Worm (Caenorhabditis elegans) whole organism, L2 larva: ENCODE data around the gene srlf-19.

Experiments
- C34F6.9 ChIP-seq: fragments of 150-350 bp; optimal IDR thresholded peaks from 2 replicates; lab custom pipeline; 2014; ENCODE audit warnings: missing biosample characterization, missing genetic modification characterization
- F13H6.1 ChIP-seq: sonication (generic microtip); optimal IDR thresholded peaks from 2 replicates; lab custom pipeline; 2016; ENCODE audit warnings: missing genetic modification characterization, missing compliant biosample characterization
- R02D3.7 ChIP-seq: fragments of 150-350 bp; optimal IDR thresholded peaks from 2 replicates; lab custom pipeline; 2014; ENCODE audit warnings: missing biosample characterization, missing genetic modification characterization
- ZK546.5 ChIP-seq: sonication (generic microtip); optimal IDR thresholded peaks from 2 replicates; lab custom pipeline; 2017; ENCODE audit warnings: missing biosample characterization, missing genetic modification characterization
- aly-2 ChIP-seq: fragments of 150-350 bp; optimal IDR thresholded peaks from 2 replicates; lab custom pipeline; 2014; ENCODE audit warnings: missing biosample characterization, missing genetic modification characterization
- blmp-1 ChIP-seq: sonication (generic microtip); optimal IDR thresholded peaks from 2 replicates; lab custom pipeline; 2017; ENCODE audit warnings: missing genetic modification characterization, mild to moderate bottlenecking, missing compliant biosample characterization, antibody characterized with exemption, moderate library complexity; ENCODE audit not compliant: insufficient read depth
- ceh-16 ChIP-seq: fragments of 150-350 bp; optimal IDR thresholded peaks from 2 replicates; lab custom pipeline; 2014; ENCODE audit warnings: missing biosample characterization, missing genetic modification characterization
- ceh-82 ChIP-seq: fragments of 150-350 bp; optimal IDR thresholded peaks from 2 replicates; lab custom pipeline; 2014; ENCODE audit warnings: missing biosample characterization, missing genetic modification characterization
- crh-2 ChIP-seq: sonication (generic microtip); optimal IDR thresholded peaks from 2 replicates; lab custom pipeline; 2017; ENCODE audit warnings: missing biosample characterization, missing genetic modification characterization
- dmd-4 ChIP-seq: sonication (generic microtip); optimal IDR thresholded peaks from 2 replicates; lab custom pipeline; 2017; ENCODE audit warnings: missing biosample characterization, missing genetic modification characterization
- egl-27 ChIP-seq: sonication (generic microtip); optimal IDR thresholded peaks from 3 replicates; lab custom pipeline; 2017; ENCODE audit warnings: missing biosample characterization, missing genetic modification reagents, missing genetic modification characterization
- elt-1 ChIP-seq: fragments of 150-350 bp; optimal IDR thresholded peaks from 2 replicates; lab custom pipeline; 2014; ENCODE audit warnings: missing biosample characterization, missing genetic modification characterization
- elt-3 ChIP-seq: sonication (generic microtip); optimal IDR thresholded peaks from 2 replicates; lab custom pipeline; 2017; ENCODE audit warnings: missing biosample characterization, missing genetic modification characterization
- fos-1 ChIP-seq: fragments of 150-350 bp; optimal IDR thresholded peaks from 2 replicates; lab custom pipeline; 2014; ENCODE audit warnings: missing biosample characterization, missing genetic modification characterization
- gmeb-1 ChIP-seq: fragments of 150-350 bp; optimal IDR thresholded peaks from 2 replicates; lab custom pipeline; 2014; ENCODE audit warnings: missing biosample characterization, missing genetic modification characterization
- lin-11 ChIP-seq: fragments of 150-350 bp; sonication (generic microtip); optimal IDR thresholded peaks from 2 replicates; lab custom pipeline; 2014; ENCODE audit warnings: missing biosample characterization, missing genetic modification characterization, inconsistent platforms, mixed read lengths
- lin-13 ChIP-seq: fragments of 150-350 bp; optimal IDR thresholded peaks from 2 replicates; lab custom pipeline; 2014; ENCODE audit warnings: missing biosample characterization, missing genetic modification reagents, missing genetic modification characterization
- lin-39 ChIP-seq: fragments of 150-350 bp; optimal IDR thresholded peaks from 2 replicates; lab custom pipeline; 2014; ENCODE audit warnings: missing biosample characterization, missing genetic modification reagents, missing genetic modification characterization
- lsy-2 ChIP-seq, 2 experiments: fragments of 150-350 bp in 1 of 2; sonication (generic microtip) in 1 of 2; optimal IDR thresholded peaks; 2 replicates each; lab custom pipeline; 2014 to 2017; ENCODE audit warnings: missing biosample characterization in 2 of 2, missing genetic modification characterization in 2 of 2
- mbf-1 ChIP-seq: sonication (generic microtip); optimal IDR thresholded peaks from 2 replicates; lab custom pipeline; 2017; ENCODE audit warnings: missing biosample characterization, missing genetic modification characterization
- nhr-23 ChIP-seq: fragments of 150-350 bp; optimal IDR thresholded peaks from 2 replicates; lab custom pipeline; 2014; ENCODE audit warnings: missing biosample characterization, missing genetic modification reagents, missing genetic modification characterization
- nhr-237 ChIP-seq: fragments of 150-350 bp; optimal IDR thresholded peaks from 2 replicates; lab custom pipeline; 2014; ENCODE audit warnings: missing biosample characterization, missing genetic modification characterization
- nhr-25 ChIP-seq: fragments of 150-350 bp; sonication (generic microtip); optimal IDR thresholded peaks from 3 replicates; lab custom pipeline; 2014; ENCODE audit warnings: missing biosample characterization, missing genetic modification characterization
- nhr-6 ChIP-seq: fragments of 150-350 bp; optimal IDR thresholded peaks from 2 replicates; lab custom pipeline; 2014; ENCODE audit warnings: missing biosample characterization, missing genetic modification characterization
- peb-1 ChIP-seq: fragments of 150-350 bp; optimal IDR thresholded peaks from 2 replicates; lab custom pipeline; 2014; ENCODE audit warnings: missing biosample characterization, missing genetic modification characterization
- sem-4 ChIP-seq: fragments of 150-350 bp; optimal IDR thresholded peaks from 2 replicates; lab custom pipeline; 2014; ENCODE audit warnings: missing biosample characterization, missing genetic modification reagents, missing genetic modification characterization
- sma-3 ChIP-seq: sonication (generic microtip); optimal IDR thresholded peaks from 2 replicates; lab custom pipeline; 2016; ENCODE audit warnings: missing genetic modification reagents, missing genetic modification characterization, missing compliant biosample characterization
- sma-9 ChIP-seq, 2 experiments: fragments of 150-350 bp in 1 of 2; sonication (generic microtip) in 1 of 2; optimal IDR thresholded peaks; 2 replicates each; lab custom pipeline; 2014 to 2016; ENCODE audit warnings: missing genetic modification characterization in 2 of 2, mild to moderate bottlenecking in 1 of 2, missing biosample characterization in 1 of 2, missing compliant biosample characterization in 1 of 2, missing genetic modification reagents in 1 of 2, moderate library complexity in 1 of 2
- unc-39 ChIP-seq: fragments of 150-350 bp; optimal IDR thresholded peaks from 2 replicates; lab custom pipeline; 2014; ENCODE audit warnings: missing biosample characterization, missing genetic modification characterization
- zag-1 ChIP-seq: fragments of 150-350 bp; optimal IDR thresholded peaks from 2 replicates; lab custom pipeline; 2014; ENCODE audit warnings: missing biosample characterization, missing genetic modification characterization
- ztf-1 ChIP-seq: fragments of 200-800 bp; sonication (Bioruptor generic); conservative IDR thresholded peaks from 2 replicates; pipeline ENCODE4 v1.3.6; 2022; ENCODE audit warnings: missing genetic modification characterization, missing compliant biosample characterization

The srlf-19 gene

DNA sequence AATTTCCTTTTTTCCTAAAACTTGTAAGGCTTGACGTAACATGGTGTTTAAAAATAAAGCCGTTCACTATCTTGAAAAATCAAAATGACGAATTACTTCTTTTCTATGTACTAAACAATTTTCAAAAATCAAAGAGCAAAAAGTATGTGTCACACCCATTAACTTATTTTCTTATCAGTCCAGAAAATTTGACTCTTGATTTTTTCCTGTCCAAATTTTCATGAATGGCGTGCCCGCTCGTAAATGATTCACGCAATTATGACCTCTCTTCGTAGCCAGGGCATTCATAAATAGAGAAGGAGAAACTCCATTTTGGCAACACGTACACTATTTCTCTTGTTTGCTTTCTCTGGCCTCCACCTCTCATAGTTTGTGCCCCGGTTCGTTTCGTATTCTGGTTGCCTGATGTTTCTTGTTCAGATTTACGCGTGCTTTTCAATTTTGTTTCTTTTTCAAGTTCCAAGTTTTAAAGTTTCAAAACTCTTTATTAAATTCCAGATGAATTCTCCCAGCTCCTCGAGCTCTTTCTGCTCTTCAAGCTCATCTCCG, 27.6 kb upstream of the srlf-19 start, which contains the start of gene nhr-55:
Gene nhr-55 (plus strand): TSS at position 499 of the 549 bp plus-strand sequence.
- no peak for TF ChIP-seq ztf-1
- peak; percentile 53 for TF ChIP-seq sma-9 (GFP tag; optimal IDR thresholded peaks at IDR 0.05; lab: Kevin White, UChicago)
- no peak for TF ChIP-seq sma-9 (tag; optimal IDR thresholded peaks at IDR 0.05; lab: Kevin White, UChicago)
- TF ChIP-seq sma-3 (GFP tag; lab: Kevin White, UChicago) = no peak
- no peak for TF ChIP-seq R02D3.7 (tag; lab: Kevin White, UChicago)
- no peak for TF ChIP-seq dmd-4 (tag; lab: Kevin White, UChicago)
- no peak for TF ChIP-seq mbf-1 (tag; lab: Kevin White, UChicago)
- TF ChIP-seq nhr-25 (tag; lab: Kevin White, UChicago) = no peak
- TF ChIP-seq fos-1 = peak; percentile 93
- no peak for TF ChIP-seq nhr-237 (tag; lab: Kevin White, UChicago)
- no peak for TF ChIP-seq egl-27 (tag; lab: Kevin White, UChicago)
- TF ChIP-seq aly-2 (tag; lab: Kevin White, UChicago) = no peak
- peak; percentile 44 for TF ChIP-seq crh-2 (tag; lab: Kevin White, UChicago)

- no peak for TF ChIP-seq lsy-2 (tag; optimal IDR thresholded peaks at IDR 0.05; lab: Kevin White, UChicago)
- no peak for TF ChIP-seq lin-13 (GFP tag; lab: Kevin White, UChicago)
- TF ChIP-seq elt-1 = no peak
- no peak for TF ChIP-seq mbf-1 (tag; lab: Kevin White, UChicago)
- TF ChIP-seq R02D3.7 (tag; lab: Kevin White, UChicago) = no peak
- no peak for TF ChIP-seq lin-11 (tag; lab: Kevin White, UChicago)
- TF ChIP-seq lin-39 = no peak
- TF ChIP-seq gmeb-1 (tag; lab: Kevin White, UChicago) = no peak
- TF ChIP-seq nhr-23 (tag; lab: Kevin White, UChicago) = no peak
- no peak for TF ChIP-seq F13H6.1 (tag; lab: Kevin White, UChicago)
- no peak for TF ChIP-seq ceh-82 (tag; lab: Kevin White, UChicago)
- TF ChIP-seq ZK546.5 = no peak
- no peak for TF ChIP-seq nhr-6
- no peak for TF ChIP-seq blmp-1 (tag; lab: Kevin White, UChicago)
- no peak for TF ChIP-seq sma-3 (GFP tag; lab: Kevin White, UChicago)
- TF ChIP-seq peb-1 (tag; lab: Kevin White, UChicago) = no peak
- no peak for TF ChIP-seq ztf-1
Measured at ce11 chrV:479046-479445, 26.2 kb upstream of the srlf-19 start.

DNA sequence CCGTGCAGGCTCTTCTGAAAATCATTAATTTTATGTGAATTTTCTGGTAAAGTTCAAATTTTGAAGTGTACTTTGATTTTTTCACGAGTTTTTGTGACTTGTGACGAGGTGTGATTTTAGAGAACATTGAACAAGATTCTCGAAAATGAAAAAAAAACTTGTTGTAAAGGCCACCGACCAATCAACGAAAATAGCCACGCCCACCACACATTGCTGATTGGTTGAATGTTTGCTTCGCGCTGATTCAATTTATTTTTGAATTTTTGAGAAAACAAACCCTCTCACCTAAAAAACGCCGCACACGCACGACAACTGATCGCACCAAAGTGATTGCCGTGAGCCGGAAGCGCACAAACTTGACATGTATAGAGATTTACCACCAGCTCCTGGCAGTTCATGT, 22.4 kb upstream of the srlf-19 start:
- TF ChIP-seq nhr-23 (tag; lab: Kevin White, UChicago) = no peak
- TF ChIP-seq sem-4 (tag; lab: Kevin White, UChicago) = no peak
- no peak for TF ChIP-seq ceh-16
- TF ChIP-seq C34F6.9 = no peak
- no peak for TF ChIP-seq lin-13 (GFP tag; lab: Kevin White, UChicago)
- TF ChIP-seq zag-1 (tag; lab: Kevin White, UChicago) = no peak
- no peak for TF ChIP-seq egl-27 (tag; lab: Kevin White, UChicago)
- no peak for TF ChIP-seq unc-39 (tag; lab: Kevin White, UChicago)
- TF ChIP-seq crh-2 (tag; lab: Kevin White, UChicago) = no peak

DNA sequence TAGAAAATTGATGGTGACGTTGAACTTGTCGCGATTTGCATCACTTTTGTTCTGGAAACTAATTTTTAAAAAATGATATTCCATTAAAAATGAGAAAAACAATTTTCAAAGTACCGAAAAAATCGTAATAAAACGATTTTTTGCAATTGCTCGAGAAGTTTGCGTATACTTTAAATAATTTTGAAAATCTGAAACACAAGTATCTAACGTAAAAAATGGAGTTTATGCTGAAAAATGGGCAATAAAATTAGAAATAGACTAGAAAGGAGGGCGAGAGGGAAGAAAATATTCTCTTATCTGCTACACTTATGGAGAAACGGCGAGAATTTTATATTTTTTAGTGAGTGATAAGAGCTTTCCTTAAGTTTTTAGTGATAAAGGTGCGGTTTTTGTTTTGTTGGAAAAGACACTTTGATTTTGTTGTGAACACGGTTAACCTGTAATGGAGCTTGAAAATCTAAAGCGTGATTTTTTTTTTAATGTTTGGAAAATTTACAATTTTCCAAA, 21.9 kb upstream of the srlf-19 start, which contains the start of gene nhr-130:
Gene nhr-130 (minus strand): TSS at position 51 of the 507 bp plus-strand sequence.
- TF ChIP-seq unc-39 (tag; lab: Kevin White, UChicago) = no peak
- peak; percentile 35 for TF ChIP-seq sma-9 (GFP tag; optimal IDR thresholded peaks at IDR 0.05; lab: Kevin White, UChicago)
- TF ChIP-seq sma-9 (tag; optimal IDR thresholded peaks at IDR 0.05; lab: Kevin White, UChicago) = no peak
- peak; percentile 23 for TF ChIP-seq gmeb-1 (tag; lab: Kevin White, UChicago)
- TF ChIP-seq fos-1 = peak; percentile 62

DNA sequence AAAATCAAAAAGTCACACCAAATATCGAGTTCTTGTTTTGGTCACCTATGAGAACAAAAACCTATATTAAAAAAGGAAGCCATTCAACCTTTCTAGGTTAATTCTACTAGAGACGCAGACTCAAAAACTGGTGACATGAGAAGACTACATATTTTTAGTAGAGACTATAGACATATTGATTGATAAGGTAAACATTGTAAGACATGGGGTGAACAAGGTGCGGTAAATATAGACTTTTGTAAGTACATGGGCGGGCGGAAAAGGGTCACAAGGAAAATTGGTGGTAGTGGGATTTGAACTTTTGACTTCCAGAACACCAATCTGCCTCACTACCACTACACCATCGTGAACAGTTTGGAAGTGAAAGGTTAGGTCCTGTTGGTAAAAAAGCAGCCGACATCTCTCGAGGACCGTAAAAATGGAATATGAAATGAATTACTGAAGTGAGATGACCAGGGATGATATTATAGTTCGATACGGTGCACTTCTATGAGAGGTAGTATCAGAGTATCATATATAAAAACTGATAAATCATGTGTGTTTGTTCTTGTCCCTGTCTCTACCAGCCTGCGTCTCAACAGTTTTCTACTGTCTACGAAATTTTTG, 20.9 kb upstream of the srlf-19 start, which contains the start of gene nhr-212:
Gene nhr-212 (plus strand): TSS at position 573 of the 606 bp plus-strand sequence.
- peak; percentile 20 for TF ChIP-seq F13H6.1 (tag; lab: Kevin White, UChicago)
- no peak for TF ChIP-seq elt-3
- TF ChIP-seq sma-9 (GFP tag; optimal IDR thresholded peaks at IDR 0.05; lab: Kevin White, UChicago) = peak; percentile 60
- TF ChIP-seq sma-9 (tag; optimal IDR thresholded peaks at IDR 0.05; lab: Kevin White, UChicago) = no peak
- peak; percentile 29 for TF ChIP-seq sma-3 (GFP tag; lab: Kevin White, UChicago)
